Fruit fly (Drosophila melanogaster) whole organism, embryonic: ENCODE data around the gene Slob.
A peak's percentile ranks its signal among the peaks of the same experiment; 100 is the strongest.

Source experiments
- Atf3 ChIP-seq: fragments of 200-800 bp; sonication (Bioruptor generic); optimal IDR thresholded peaks from 3 replicates; lab custom pipeline; 2016; ENCODE audit warnings: missing biosample characterization, missing genetic modification characterization
- CG10209 ChIP-seq: fragments of 200-800 bp; sonication (Bioruptor generic); optimal IDR thresholded peaks from 3 replicates; lab custom pipeline; 2017; ENCODE audit warnings: missing biosample characterization, mild to moderate bottlenecking, missing genetic modification characterization, missing genetic modification reagents
- CG10979 ChIP-seq: fragments of 200-800 bp; sonication (Bioruptor generic); optimal IDR thresholded peaks from 2 replicates; lab custom pipeline; 2018; ENCODE audit warnings: missing biosample characterization, mild to moderate bottlenecking, missing genetic modification characterization, moderate library complexity
- CG11085 ChIP-seq: fragments of 200-800 bp; sonication (Bioruptor generic); IDR thresholded peaks from 2 replicates; pipeline ENCODE4 v1.3.6; 2022; ENCODE audit warnings: missing biosample characterization, missing genetic modification characterization
- CG11723 ChIP-seq: fragments of 200-800 bp; sonication (Bioruptor generic); optimal IDR thresholded peaks from 2 replicates; lab custom pipeline; 2017; ENCODE audit warnings: missing biosample characterization, mild to moderate bottlenecking, missing genetic modification characterization
- CG12769 ChIP-seq: fragments of 200-800 bp; sonication (Bioruptor generic); optimal IDR thresholded peaks from 2 replicates; lab custom pipeline; 2019; ENCODE audit warnings: missing biosample characterization, mild to moderate bottlenecking, missing genetic modification characterization, moderate library complexity
- CG13287 ChIP-seq: fragments of 200-800 bp; sonication (Bioruptor generic); IDR thresholded peaks from 2 replicates; pipeline ENCODE4 v1.3.6; 2022; ENCODE audit warnings: missing biosample characterization, missing genetic modification characterization; ENCODE audit not compliant: partially characterized antibody
- CG15073 ChIP-seq: fragments of 200-800 bp; sonication (Bioruptor generic); optimal IDR thresholded peaks from 2 replicates; lab custom pipeline; 2016; ENCODE audit warnings: missing biosample characterization, missing genetic modification characterization
- CG15514 ChIP-seq: fragments of 200-800 bp; sonication (Bioruptor generic); optimal IDR thresholded peaks from 3 replicates; lab custom pipeline; 2017; ENCODE audit warnings: missing biosample characterization, missing genetic modification characterization, mild to moderate bottlenecking, moderate library complexity, missing genetic modification reagents
- CG17361 ChIP-seq: fragments of 200-800 bp; sonication (Bioruptor generic); IDR thresholded peaks from 3 replicates; pipeline ENCODE4 v1.3.6; 2022; ENCODE audit warnings: missing biosample characterization, missing genetic modification characterization
- CG18599 ChIP-seq: fragments of 200-800 bp; sonication (Bioruptor generic); optimal IDR thresholded peaks from 3 replicates; lab custom pipeline; 2017; ENCODE audit warnings: missing biosample characterization, missing genetic modification characterization, mild to moderate bottlenecking, moderate library complexity, missing genetic modification reagents
- CG2199 ChIP-seq: fragments of 200-800 bp; sonication (Bioruptor generic); IDR thresholded peaks from 3 replicates; pipeline ENCODE4 v1.3.6; 2022; ENCODE audit warnings: missing biosample characterization, missing genetic modification characterization
- CG30431 ChIP-seq: fragments of 200-800 bp; sonication (Bioruptor generic); optimal IDR thresholded peaks from 2 replicates; lab custom pipeline; 2017; ENCODE audit warnings: missing biosample characterization, missing genetic modification characterization
- CG31388 ChIP-seq: fragments of 200-800 bp; sonication (Bioruptor generic); optimal IDR thresholded peaks from 2 replicates; lab custom pipeline; 2016; ENCODE audit warnings: missing biosample characterization, missing genetic modification characterization
- CG42726 ChIP-seq: fragments of 200-800 bp; sonication (Bioruptor generic); IDR thresholded peaks from 2 replicates; pipeline ENCODE4 v1.3.6; 2022; ENCODE audit warnings: missing biosample characterization, missing genetic modification characterization; ENCODE audit not compliant: partially characterized antibody
- CG5953 ChIP-seq: fragments of 200-800 bp; sonication (Bioruptor generic); IDR thresholded peaks from 2 replicates; pipeline ENCODE4 v1.3.6; 2022; ENCODE audit warnings: missing biosample characterization, missing genetic modification characterization
- CG6654 ChIP-seq: fragments of 200-800 bp; sonication (Bioruptor generic); optimal IDR thresholded peaks from 2 replicates; lab custom pipeline; 2017; ENCODE audit warnings: missing biosample characterization, mild to moderate bottlenecking, missing genetic modification characterization
- CG7839 ChIP-seq: fragments of 200-800 bp; sonication (Bioruptor generic); optimal IDR thresholded peaks from 3 replicates; lab custom pipeline; 2018; ENCODE audit warnings: missing biosample characterization, mild to moderate bottlenecking, missing genetic modification characterization, moderate library complexity
- CG9817 ChIP-seq: fragments of 200-800 bp; sonication (Bioruptor generic); optimal IDR thresholded peaks from 2 replicates; lab custom pipeline; 2018; ENCODE audit warnings: missing biosample characterization, mild to moderate bottlenecking, missing genetic modification characterization, moderate library complexity
- CTCF ChIP-seq: fragments of 200-800 bp; sonication (Bioruptor generic); optimal IDR thresholded peaks from 2 replicates; lab custom pipeline; 2017; ENCODE audit warnings: missing biosample characterization, mild to moderate bottlenecking, missing genetic modification characterization, moderate library complexity
- Dfd ChIP-seq, 2 experiments: fragments of >200 bp; optimal IDR thresholded peaks; 2 replicates each; lab custom pipeline; 2017; ENCODE audit warnings: missing biosample characterization in 2 of 2, missing genetic modification characterization in 2 of 2
- Drgx ChIP-seq: fragments of 200-800 bp; sonication (Bioruptor generic); IDR thresholded peaks from 2 replicates; pipeline ENCODE4 v1.3.6; 2022; ENCODE audit warnings: missing biosample characterization, missing genetic modification characterization
- H15 ChIP-seq: fragments of 200-800 bp; sonication (Bioruptor generic); IDR thresholded peaks from 3 replicates; pipeline ENCODE4 v1.3.6; 2022; ENCODE audit warnings: missing biosample characterization, missing genetic modification characterization
- H2.0 ChIP-seq: fragments of 200-800 bp; sonication (Bioruptor generic); IDR thresholded peaks from 2 replicates; pipeline ENCODE4 v1.3.6; 2022; ENCODE audit warnings: missing biosample characterization, missing genetic modification characterization
- Hsf ChIP-seq: fragments of 200-800 bp; sonication (Bioruptor generic); optimal IDR thresholded peaks from 3 replicates; lab custom pipeline; 2016; ENCODE audit warnings: missing biosample characterization, missing genetic modification characterization
- Nf-YB ChIP-seq: fragments of 200-800 bp; sonication (Bioruptor generic); optimal IDR thresholded peaks from 3 replicates; lab custom pipeline; 2019; ENCODE audit warnings: missing biosample characterization, mild to moderate bottlenecking, missing genetic modification characterization, moderate library complexity
- Nf-YC ChIP-seq: fragments of 200-800 bp; optimal IDR thresholded peaks from 3 replicates; lab custom pipeline; 2019; ENCODE audit warnings: missing biosample characterization, mild to moderate bottlenecking, missing genetic modification characterization, moderate library complexity
- Optix ChIP-seq: fragments of 200-800 bp; sonication (Bioruptor generic); IDR thresholded peaks from 3 replicates; pipeline ENCODE4 v1.3.6; 2022; ENCODE audit warnings: missing biosample characterization, missing genetic modification characterization
- PHDP ChIP-seq: fragments of 200-800 bp; sonication (Bioruptor generic); optimal IDR thresholded peaks from 3 replicates; lab custom pipeline; 2018; ENCODE audit warnings: missing biosample characterization, mild to moderate bottlenecking, missing genetic modification characterization, moderate library complexity
- Ssrp ChIP-seq: fragments of 200-800 bp; sonication (Bioruptor generic); optimal IDR thresholded peaks from 2 replicates; lab custom pipeline; 2018; ENCODE audit warnings: missing biosample characterization, mild to moderate bottlenecking, missing genetic modification characterization, moderate library complexity
- Taf1 ChIP-seq: fragments of 200-800 bp; sonication (Bioruptor generic); IDR thresholded peaks from 2 replicates; pipeline ENCODE4 v1.3.6; 2022; ENCODE audit warnings: missing biosample characterization, missing genetic modification characterization
- br ChIP-seq: fragments of >200 bp; optimal IDR thresholded peaks from 2 replicates; lab custom pipeline; 2017
- chinmo ChIP-seq: fragments of 200-800 bp; sonication (Bioruptor generic); IDR thresholded peaks from 4 replicates; pipeline ENCODE4 v1.3.6; 2022; ENCODE audit warnings: missing biosample characterization, missing genetic modification characterization; ENCODE audit not compliant: partially characterized antibody
- chm ChIP-seq: fragments of 200-800 bp; sonication (Bioruptor generic); IDR thresholded peaks from 2 replicates; pipeline ENCODE4 v1.3.6; 2022; ENCODE audit warnings: missing biosample characterization, missing genetic modification characterization
- chn ChIP-seq: fragments of 200-800 bp; sonication (Bioruptor generic); optimal IDR thresholded peaks from 2 replicates; lab custom pipeline; 2016; ENCODE audit warnings: missing biosample characterization, missing genetic modification characterization
- danr ChIP-seq: fragments of 200-800 bp; sonication (Bioruptor generic); IDR thresholded peaks from 2 replicates; pipeline ENCODE4 v1.3.6; 2022; ENCODE audit warnings: missing biosample characterization, missing genetic modification characterization
- en ChIP-seq: fragments of 200-800 bp; sonication (Bioruptor generic); optimal IDR thresholded peaks from 2 replicates; lab custom pipeline; 2016; ENCODE audit warnings: missing biosample characterization, missing genetic modification characterization
- eyg ChIP-seq: fragments of 200-800 bp; sonication (Bioruptor generic); optimal IDR thresholded peaks from 3 replicates; lab custom pipeline; 2016; ENCODE audit warnings: missing biosample characterization, missing genetic modification characterization
- fd102C ChIP-seq: fragments of 200-800 bp; sonication (Bioruptor generic); optimal IDR thresholded peaks from 2 replicates; lab custom pipeline; 2018; ENCODE audit warnings: missing biosample characterization, mild to moderate bottlenecking, missing genetic modification characterization, moderate library complexity
- ftz-f1 ChIP-seq: fragments of 200-800 bp; sonication (Bioruptor generic); optimal IDR thresholded peaks from 2 replicates; lab custom pipeline; 2016; ENCODE audit warnings: missing biosample characterization, missing genetic modification characterization
- hkb ChIP-seq, 2 experiments: fragments of 200-800 bp in 1 of 2; fragments of >200 bp in 1 of 2; sonication (Bioruptor generic) in 1 of 2; IDR thresholded peaks in 1 of 2; optimal IDR thresholded peaks in 1 of 2; 2 replicates each; pipeline versions ENCODE4 v1.3.6 to Lab custom; 2017 to 2022; ENCODE audit warnings: missing biosample characterization in 1 of 2, missing genetic modification characterization in 1 of 2
- klu ChIP-seq: fragments of 200-800 bp; sonication (Bioruptor generic); IDR thresholded peaks from 2 replicates; pipeline ENCODE4 v1.3.6; 2022; ENCODE audit warnings: missing biosample characterization, missing genetic modification characterization
- kni ChIP-seq: fragments of 200-800 bp; sonication (Bioruptor generic); optimal IDR thresholded peaks from 3 replicates; lab custom pipeline; 2017; ENCODE audit warnings: mild to moderate bottlenecking, missing biosample characterization, missing genetic modification reagents, missing genetic modification characterization
- lab ChIP-seq: fragments of 200-800 bp; sonication (Bioruptor generic); optimal IDR thresholded peaks from 3 replicates; lab custom pipeline; 2017; ENCODE audit warnings: missing biosample characterization, missing genetic modification characterization, mild to moderate bottlenecking, moderate library complexity, missing genetic modification reagents
- luna ChIP-seq: fragments of 200-800 bp; sonication (Bioruptor generic); optimal IDR thresholded peaks from 2 replicates; lab custom pipeline; 2016; ENCODE audit warnings: missing biosample characterization, missing genetic modification characterization
- nmo ChIP-seq: fragments of 200-800 bp; sonication (Bioruptor generic); optimal IDR thresholded peaks from 2 replicates; lab custom pipeline; 2018; ENCODE audit warnings: missing biosample characterization, mild to moderate bottlenecking, missing genetic modification characterization, moderate library complexity
- ranshi ChIP-seq: fragments of 200-800 bp; sonication (Bioruptor generic); IDR thresholded peaks from 2 replicates; pipeline ENCODE4 v1.3.6; 2022; ENCODE audit warnings: missing biosample characterization, missing genetic modification characterization
- ro ChIP-seq: fragments of 200-800 bp; sonication (Bioruptor generic); IDR thresholded peaks from 2 replicates; pipeline ENCODE4 v1.3.6; 2022; ENCODE audit warnings: missing biosample characterization, missing genetic modification characterization
- sna ChIP-seq: fragments of 200-800 bp; sonication (Bioruptor generic); IDR thresholded peaks from 2 replicates; pipeline ENCODE4 v1.3.6; 2022; ENCODE audit warnings: missing biosample characterization, missing genetic modification characterization; ENCODE audit not compliant: partially characterized antibody
- tgo ChIP-seq: fragments of 200-800 bp; sonication (Bioruptor generic); IDR thresholded peaks from 3 replicates; pipeline ENCODE4 v1.3.6; 2022; ENCODE audit warnings: missing biosample characterization, missing genetic modification characterization
- vfl ChIP-seq: fragments of 200-800 bp; sonication (Bioruptor generic); optimal IDR thresholded peaks from 2 replicates; lab custom pipeline; 2016; ENCODE audit warnings: missing biosample characterization, missing genetic modification characterization

The Slob gene

dm6 chr2L:7596862-7597261 lies 78.0 kb downstream of the Slob start (continued):
- no peak for TF ChIP-seq klu (GFP tag; lab: Robert Waterston, UW)
- no peak for TF ChIP-seq Dfd (GFP tag; optimal IDR thresholded peaks at IDR 0.05; lab: Kevin White, UChicago)
- TF ChIP-seq CG13287 = no peak
- TF ChIP-seq Atf3 (GFP tag; lab: Kevin White, UChicago) = peak; percentile 90
- TF ChIP-seq CG11723 (GFP tag; lab: Kevin White, UChicago) = peak; percentile 64
- TF ChIP-seq chinmo = no peak
- TF ChIP-seq chn (GFP tag; lab: Kevin White, UChicago) = peak; percentile 88
- TF ChIP-seq br (lab: Kevin White, UChicago) = no peak
- TF ChIP-seq tgo (GFP tag; lab: Robert Waterston, UW) = peak; percentile 69; the same call in 2 of the 3 replicates
- TF ChIP-seq Nf-YC (tag; lab: Kevin White, UChicago) = no peak
- peak; percentile 43 for TF ChIP-seq CTCF (GFP tag; lab: Kevin White, UChicago)
- no peak for TF ChIP-seq CG11085 (GFP tag; lab: Robert Waterston, UW)
- TF ChIP-seq CG30431 = peak; percentile 84
- peak; percentile 64 for TF ChIP-seq CG18599
- peak; percentile 47 for TF ChIP-seq Drgx (GFP tag; lab: Robert Waterston, UW)
- TF ChIP-seq CG31388 = peak; percentile 77
- no peak for TF ChIP-seq CG15514 (GFP tag; lab: Kevin White, UChicago)
- peak; percentile 79 for TF ChIP-seq CG10209
- peak; percentile 83 for TF ChIP-seq H15 (GFP tag; lab: Robert Waterston, UW)
- peak; percentile 77; the same call in 1 of the 2 replicates for TF ChIP-seq chm (GFP tag; lab: Robert Waterston, UW)
- TF ChIP-seq eyg (GFP tag; lab: Kevin White, UChicago) = peak; percentile 38
- TF ChIP-seq en (GFP tag; lab: Kevin White, UChicago) = peak; percentile 77
- peak; percentile 90 for TF ChIP-seq CG17361
- peak; percentile 92 for TF ChIP-seq Ssrp (tag; lab: Kevin White, UChicago)
- TF ChIP-seq CG9817 (tag; lab: Kevin White, UChicago) = peak; percentile 46
- TF ChIP-seq CG2199 (GFP tag; lab: Robert Waterston, UW) = peak; percentile 91
- peak; percentile 94 for TF ChIP-seq nmo (GFP tag; lab: Kevin White, UChicago)
- no peak for TF ChIP-seq Taf1 (GFP tag; lab: Robert Waterston, UW)
- peak; percentile 68 for TF ChIP-seq H2.0
- peak; percentile 90 for TF ChIP-seq CG5953 (GFP tag; lab: Robert Waterston, UW)
- TF ChIP-seq hkb (optimal IDR thresholded peaks at IDR 0.05; lab: Kevin White, UChicago) = no peak
- peak; percentile 87 for TF ChIP-seq hkb (GFP tag; IDR thresholded peaks at IDR 0.05; lab: Robert Waterston, UW)
- peak; percentile 58 for TF ChIP-seq Nf-YB
- TF ChIP-seq CG12769 (tag; lab: Kevin White, UChicago) = peak; percentile 47
- TF ChIP-seq CG42726 (GFP tag; lab: Robert Waterston, UW) = no peak
- no peak for TF ChIP-seq luna (GFP tag; lab: Kevin White, UChicago)
- TF ChIP-seq lab (GFP tag; lab: Kevin White, UChicago) = peak; percentile 72
- peak; percentile 88 for TF ChIP-seq Hsf (GFP tag; lab: Kevin White, UChicago)
- TF ChIP-seq PHDP (tag; lab: Kevin White, UChicago) = peak; percentile 72
- peak; percentile 85 for TF ChIP-seq kni
- peak; percentile 68 for TF ChIP-seq CG6654 (GFP tag; lab: Kevin White, UChicago)
- TF ChIP-seq danr (GFP tag; lab: Robert Waterston, UW) = peak; percentile 55; the same call in 1 of the 2 replicates
- TF ChIP-seq sna = no peak
- TF ChIP-seq vfl (GFP tag; lab: Kevin White, UChicago) = peak; percentile 4
- TF ChIP-seq CG7839 = peak; percentile 87
- peak; percentile 81 for TF ChIP-seq ranshi (GFP tag; lab: Robert Waterston, UW)
- TF ChIP-seq CG10979 (tag; lab: Kevin White, UChicago) = peak; percentile 95
- TF ChIP-seq Optix = peak; percentile 83
- TF ChIP-seq CG15073 (GFP tag; lab: Kevin White, UChicago) = peak; percentile 28
- no peak for TF ChIP-seq ftz-f1
- TF ChIP-seq fd102C (GFP tag; lab: Kevin White, UChicago) = peak; percentile 88
- peak; percentile 24; the same call in 1 of the 2 replicates for TF ChIP-seq ro (GFP tag; lab: Robert Waterston, UW)
